Fruit fly (Drosophila melanogaster): ENCODE results near the gene CG4935.

The CG4935 gene

dm6 chr2L:16293703-16294233 is 31.8 kb downstream of the CG4935 start, which contains the start of gene Cyp303a1:
Gene Cyp303a1 (plus strand): TSS chr2L:16294183.
- TF ChIP-seq Kr (GFP tag; optimal IDR thresholded peaks at IDR 0.05): no peak
- no peak for TF ChIP-seq zf30C (GFP tag; optimal IDR thresholded peaks at IDR 0.05)
- TF ChIP-seq CG8924 (tag; optimal IDR thresholded peaks at IDR 0.05): no peak
- no peak for TF ChIP-seq gt (GFP tag; IDR thresholded peaks at IDR 0.05)
- TF ChIP-seq da (GFP tag; optimal IDR thresholded peaks at IDR 0.05): no peak
- TF ChIP-seq hkb (optimal IDR thresholded peaks at IDR 0.05): no peak
- TF ChIP-seq hkb (GFP tag; IDR thresholded peaks at IDR 0.05): no peak
- TF ChIP-seq CG16815 (GFP tag; optimal IDR thresholded peaks at IDR 0.05): no peak
- no peak for TF ChIP-seq CG17361 (GFP tag; IDR thresholded peaks at IDR 0.05)
- no peak for TF ChIP-seq Elba2 (GFP tag; optimal IDR thresholded peaks at IDR 0.05)
- no peak for TF ChIP-seq BEAF-32 (GFP tag; optimal IDR thresholded peaks at IDR 0.05)
- no peak for TF ChIP-seq pan (optimal IDR thresholded peaks at IDR 0.05)
- no peak for TF ChIP-seq pan (GFP tag; optimal IDR thresholded peaks at IDR 0.05 in 1 of 2, IDR thresholded peaks at IDR 0.05 in 1 of 2)
- TF ChIP-seq NC2β (GFP tag; optimal IDR thresholded peaks at IDR 0.05): no peak
- TF ChIP-seq wor (GFP tag; IDR thresholded peaks at IDR 0.05): no peak
- TF ChIP-seq zfh2 (GFP tag; optimal IDR thresholded peaks at IDR 0.05): no peak
- TF ChIP-seq CG14860 (GFP tag; IDR thresholded peaks at IDR 0.05; ENCODE audit: partially characterized antibody): peak; percentile 42; the same call in 2 of the 3 replicates
- peak; percentile 58 for TF ChIP-seq CG16813 (GFP tag; IDR thresholded peaks at IDR 0.05; ENCODE audit: partially characterized antibody)
- TF ChIP-seq CoRest (tag; optimal IDR thresholded peaks at IDR 0.05): no peak
- TF ChIP-seq sr (GFP tag; IDR thresholded peaks at IDR 0.05): no peak
- no peak for TF ChIP-seq CG10147 (GFP tag; optimal IDR thresholded peaks at IDR 0.05)
- TF ChIP-seq D (optimal IDR thresholded peaks at IDR 0.05): no peak
- TF ChIP-seq D (GFP tag; optimal IDR thresholded peaks at IDR 0.05): no peak
- TF ChIP-seq org-1 (GFP tag; optimal IDR thresholded peaks at IDR 0.05): no peak
- TF ChIP-seq exex (tag; optimal IDR thresholded peaks at IDR 0.05): no peak
- TF ChIP-seq corto (GFP tag; optimal IDR thresholded peaks at IDR 0.05): no peak
- 0 out of 3 replicates have a peak, but pooled peaks have one; percentile 53 for TF ChIP-seq CG7963 (GFP tag; IDR thresholded peaks at IDR 0.05; ENCODE audit: partially characterized antibody)
- peak; percentile 64; the same call in 2 of the 3 replicates for TF ChIP-seq HLH4C (GFP tag; IDR thresholded peaks at IDR 0.05; ENCODE audit: partially characterized antibody)
- TF ChIP-seq Scr (GFP tag; IDR thresholded peaks at IDR 0.05; ENCODE audit: partially characterized antibody): 0 out of 2 replicates have a peak, but pooled peaks have one; percentile 23
- TF ChIP-seq Vsx1 (GFP tag; optimal IDR thresholded peaks at IDR 0.05): no peak
- no peak for TF ChIP-seq Ptx1 (GFP tag; IDR thresholded peaks at IDR 0.05)
- no peak for TF ChIP-seq Xbp1 (GFP tag; optimal IDR thresholded peaks at IDR 0.05)
- TF ChIP-seq Mes4 (GFP tag; optimal IDR thresholded peaks at IDR 0.05): no peak
- TF ChIP-seq CG1602 (GFP tag; optimal IDR thresholded peaks at IDR 0.05): no peak
- no peak for TF ChIP-seq odd (GFP tag; optimal IDR thresholded peaks at IDR 0.05)
- TF ChIP-seq Eip74EF (GFP tag; optimal IDR thresholded peaks at IDR 0.05): no peak
- TF ChIP-seq Ets97D (GFP tag; optimal IDR thresholded peaks at IDR 0.05): no peak
- no peak for TF ChIP-seq CG15269 (tag; optimal IDR thresholded peaks at IDR 0.05)
- TF ChIP-seq CG2712 (tag; optimal IDR thresholded peaks at IDR 0.05): no peak
- TF ChIP-seq bbx (GFP tag; IDR thresholded peaks at IDR 0.05; ENCODE audit: partially characterized antibody): peak; percentile 28; the same call in 1 of the 2 replicates
- TF ChIP-seq slp2 (GFP tag; optimal IDR thresholded peaks at IDR 0.05): no peak
- TF ChIP-seq CG13424 (tag; optimal IDR thresholded peaks at IDR 0.05): no peak
- no peak for TF ChIP-seq prd (optimal IDR thresholded peaks at IDR 0.05)
- TF ChIP-seq prd (GFP tag; IDR thresholded peaks at IDR 0.05): no peak
- TF ChIP-seq Fer3 (tag; optimal IDR thresholded peaks at IDR 0.05): no peak
- no peak for TF ChIP-seq croc (GFP tag; conservative IDR thresholded peaks at IDR 0.05)
- TF ChIP-seq twi (tag; optimal IDR thresholded peaks at IDR 0.05): no peak
- peak; percentile 66; the same call in 1 of the 3 replicates for TF ChIP-seq CG6791 (GFP tag; IDR thresholded peaks at IDR 0.05; ENCODE audit: partially characterized antibody)
- no peak for TF ChIP-seq ase (GFP tag; IDR thresholded peaks at IDR 0.05)
- TF ChIP-seq wdn (GFP tag; IDR thresholded peaks at IDR 0.05): no peak
- TF ChIP-seq CG34422 (GFP tag; IDR thresholded peaks at IDR 0.05): no peak
